Fruit fly (Drosophila melanogaster): ENCODE data around the gene cwo.
A peak's percentile ranks its signal among the peaks of the same experiment; 100 is the strongest.

The cwo gene

DNA sequence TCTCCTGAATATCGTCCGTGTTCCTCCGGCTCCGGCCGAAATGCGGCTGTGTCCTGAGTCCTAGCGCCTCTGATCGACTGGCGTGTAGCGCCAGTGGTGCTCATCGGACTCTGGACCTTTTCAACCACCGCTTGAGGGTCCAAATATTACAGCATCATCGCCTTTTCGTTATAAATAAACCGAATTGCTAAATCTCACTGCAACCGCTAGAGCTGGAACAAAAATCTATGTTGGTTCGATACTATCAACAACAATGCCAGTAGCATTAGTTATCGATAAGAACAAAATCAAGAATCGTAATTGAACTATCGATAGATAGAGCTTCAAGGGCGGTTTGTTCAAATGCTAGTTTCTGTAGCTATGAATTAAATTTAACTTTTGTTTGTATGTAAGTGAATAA lies 19.0 kb downstream of the cwo start, which contains the start of gene CG6325:
CG6325 (minus strand) TSS at position 220 of the 400 bp plus-strand sequence.
- TF ChIP-seq lz (GFP tag; optimal IDR thresholded peaks at IDR 0.05): peak; percentile 24
- TF ChIP-seq esn (GFP tag; optimal IDR thresholded peaks at IDR 0.05): peak; percentile 43
- TF ChIP-seq eg (GFP tag; IDR thresholded peaks at IDR 0.05): no peak
- no peak for TF ChIP-seq fd85E (GFP tag; optimal IDR thresholded peaks at IDR 0.05)

DNA sequence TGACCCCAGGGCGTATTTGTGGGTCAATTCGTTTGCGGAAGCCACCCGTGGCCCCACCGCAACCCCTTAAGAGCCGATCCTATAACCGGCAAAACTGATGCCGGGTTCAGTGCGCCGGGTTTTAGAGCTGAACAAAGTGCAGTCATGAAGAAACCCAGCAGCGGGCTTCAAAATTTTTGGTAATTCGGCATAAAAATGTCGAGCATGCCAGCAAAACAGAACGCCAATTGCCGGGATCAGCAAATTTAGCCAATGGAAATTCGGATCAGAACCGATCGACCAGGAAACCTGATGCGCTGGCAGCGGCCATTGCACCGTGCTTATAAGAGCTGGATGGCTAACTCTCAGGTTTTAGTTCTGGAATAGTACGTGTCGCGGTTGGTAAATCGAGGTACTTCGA lies 19.6 kb downstream of the cwo start:
- no peak for TF ChIP-seq Smox (GFP tag; optimal IDR thresholded peaks at IDR 0.05)
- TF ChIP-seq CG6854 (GFP tag; optimal IDR thresholded peaks at IDR 0.05): no peak
- no peak for TF ChIP-seq CG9139 (GFP tag; optimal IDR thresholded peaks at IDR 0.05)
- TF ChIP-seq CG31627 (GFP tag; optimal IDR thresholded peaks at IDR 0.05): no peak
- TF ChIP-seq CG7368 (GFP tag; optimal IDR thresholded peaks at IDR 0.05): no peak
- TF ChIP-seq pdm3 (GFP tag; optimal IDR thresholded peaks at IDR 0.05): no peak
- TF ChIP-seq dac (GFP tag; optimal IDR thresholded peaks at IDR 0.05): no peak
- TF ChIP-seq CG3032 (tag; optimal IDR thresholded peaks at IDR 0.05): no peak
- no peak for TF ChIP-seq CG32006 (GFP tag; optimal IDR thresholded peaks at IDR 0.05)
- no peak for TF ChIP-seq CG6792 (GFP tag; optimal IDR thresholded peaks at IDR 0.05)
- TF ChIP-seq lz (GFP tag; optimal IDR thresholded peaks at IDR 0.05): no peak
- no peak for TF ChIP-seq svp (GFP tag)
- no peak for TF ChIP-seq CG11902 (GFP tag; optimal IDR thresholded peaks at IDR 0.05)
- TF ChIP-seq CG11762 (GFP tag; optimal IDR thresholded peaks at IDR 0.05; ENCODE audit: insufficient read depth): no peak

DNA sequence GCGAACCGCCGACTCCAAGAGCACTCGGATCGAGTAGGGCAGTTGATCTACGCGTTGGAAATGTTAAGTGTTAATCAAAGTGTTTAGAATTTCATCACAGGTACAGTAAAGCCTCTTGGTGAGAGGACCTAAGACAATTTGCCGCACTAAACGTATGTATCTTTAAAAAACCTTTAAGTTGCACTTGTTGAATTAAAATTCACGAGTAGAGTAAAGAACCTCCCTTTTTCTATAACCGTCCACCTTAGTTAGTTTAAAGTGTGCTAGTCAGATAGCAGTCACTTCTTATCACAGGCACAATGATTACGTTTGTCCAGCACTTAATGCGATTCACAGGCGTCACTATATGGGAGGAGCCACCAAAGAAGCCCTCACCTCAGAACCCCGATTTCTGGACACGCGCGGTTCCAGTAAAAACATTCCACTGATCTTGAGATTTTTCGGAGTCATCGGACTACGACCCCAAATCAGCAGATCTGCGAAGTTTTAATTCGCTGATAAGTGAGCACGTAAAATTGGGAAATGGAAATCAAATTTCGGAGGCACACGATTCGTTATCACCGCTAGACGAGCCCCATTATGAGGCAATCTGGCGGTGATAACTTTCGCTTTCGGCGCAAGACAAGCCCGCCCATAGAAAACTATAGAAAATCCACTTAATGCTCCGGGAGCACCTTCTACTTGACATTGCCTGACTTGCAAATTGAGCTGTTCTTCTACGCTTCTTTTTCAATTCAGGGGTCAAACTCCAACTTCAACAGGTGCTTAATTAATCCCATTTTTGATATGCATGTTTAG lies 23.9 kb downstream of the cwo start:
- TF ChIP-seq net (GFP tag; optimal IDR thresholded peaks at IDR 0.05): no peak
- no peak for TF ChIP-seq CG10631 (GFP tag; optimal IDR thresholded peaks at IDR 0.05)
- no peak for TF ChIP-seq dsx (GFP tag; optimal IDR thresholded peaks at IDR 0.05; ENCODE audit: poor library complexity, severe bottlenecking)
- TF ChIP-seq ss (GFP tag; optimal IDR thresholded peaks at IDR 0.05): no peak
- TF ChIP-seq lz (GFP tag; optimal IDR thresholded peaks at IDR 0.05): peak; percentile 15
- no peak for TF ChIP-seq CG8119 (GFP tag; IDR thresholded peaks at IDR 0.05)
- TF ChIP-seq Eip75B (GFP tag; optimal IDR thresholded peaks at IDR 0.05): no peak
- TF ChIP-seq CG10669 (GFP tag; optimal IDR thresholded peaks at IDR 0.05): no peak
- TF ChIP-seq svp (GFP tag): peak; percentile 93
- peak; percentile 46 for TF ChIP-seq cyc (GFP tag; optimal IDR thresholded peaks at IDR 0.05)
- TF ChIP-seq CG11294 (GFP tag; IDR thresholded peaks at IDR 0.05): peak; percentile 69
- TF ChIP-seq Sox102F (GFP tag; optimal IDR thresholded peaks at IDR 0.05): no peak
- no peak for TF ChIP-seq CG7368 (GFP tag; optimal IDR thresholded peaks at IDR 0.05)
- no peak for TF ChIP-seq CG31627 (GFP tag; optimal IDR thresholded peaks at IDR 0.05)
- no peak for TF ChIP-seq CG11762 (GFP tag; optimal IDR thresholded peaks at IDR 0.05; ENCODE audit: insufficient read depth)
- TF ChIP-seq Blimp-1 (GFP tag; optimal IDR thresholded peaks at IDR 0.05): no peak
- TF ChIP-seq Gug (GFP tag; IDR thresholded peaks at IDR 0.05): peak; percentile 51
- TF ChIP-seq OdsH (GFP tag; optimal IDR thresholded peaks at IDR 0.05): no peak
- no peak for TF ChIP-seq CG4318 (GFP tag; optimal IDR thresholded peaks at IDR 0.05)
- no peak for TF ChIP-seq Met (GFP tag; optimal IDR thresholded peaks at IDR 0.05)
- TF ChIP-seq acj6 (GFP tag; optimal IDR thresholded peaks at IDR 0.05): no peak
- TF ChIP-seq Hr4 (GFP tag; optimal IDR thresholded peaks at IDR 0.05): no peak
- no peak for TF ChIP-seq esn (GFP tag; optimal IDR thresholded peaks at IDR 0.05)
- no peak for TF ChIP-seq fd59A (GFP tag; optimal IDR thresholded peaks at IDR 0.05)
- no peak for TF ChIP-seq Smox (GFP tag; optimal IDR thresholded peaks at IDR 0.05)
- TF ChIP-seq CG8319 (GFP tag; optimal IDR thresholded peaks at IDR 0.05): peak; percentile 2
- no peak for TF ChIP-seq fd85E (GFP tag; optimal IDR thresholded peaks at IDR 0.05)
- no peak for TF ChIP-seq pdm3 (GFP tag; optimal IDR thresholded peaks at IDR 0.05)
- TF ChIP-seq CG16779 (tag; optimal IDR thresholded peaks at IDR 0.05): no peak
- no peak for TF ChIP-seq CG34406 (GFP tag; optimal IDR thresholded peaks at IDR 0.05)
- TF ChIP-seq topi (GFP tag; optimal IDR thresholded peaks at IDR 0.05): peak; percentile 27
- TF ChIP-seq achi (GFP tag; optimal IDR thresholded peaks at IDR 0.05): no peak
- no peak for TF ChIP-seq Eip93F (GFP tag; optimal IDR thresholded peaks at IDR 0.05)
- TF ChIP-seq CG32006 (GFP tag; optimal IDR thresholded peaks at IDR 0.05): no peak
- no peak for TF ChIP-seq Lpt (GFP tag; optimal IDR thresholded peaks at IDR 0.05)
- TF ChIP-seq CG6808 (GFP tag; optimal IDR thresholded peaks at IDR 0.05): no peak
- no peak for TF ChIP-seq Sox15 (GFP tag; optimal IDR thresholded peaks at IDR 0.05)
- TF ChIP-seq salr (GFP tag; optimal IDR thresholded peaks at IDR 0.05): no peak

Measured in whole organism, prepupa.